Worm (Caenorhabditis elegans): ENCODE measurements around the gene mop-25.1.

- TF ChIP-seq nhr-25 (tag; optimal IDR thresholded peaks at IDR 0.05; ENCODE audit: borderline replicate concordance, insufficient read depth) (no peak), nhr-11 (tag; optimal IDR thresholded peaks at IDR 0.05) (no peak), hmg-1.1 (GFP tag; IDR thresholded peaks at IDR 0.05) (no peak), snpc-4 (tag; optimal IDR thresholded peaks at IDR 0.05) (no peak)
These were observed 15.0 kb upstream of the mop-25.1 start, which contains the start of gene R02E12.5 for ce11 chrX:3997040-3997439.

Measured in whole organism, L4 larva.